Worm (Caenorhabditis elegans): Measurements from ENCODE around the gene ZK899.1.

ZK899.1 gene

DNA sequence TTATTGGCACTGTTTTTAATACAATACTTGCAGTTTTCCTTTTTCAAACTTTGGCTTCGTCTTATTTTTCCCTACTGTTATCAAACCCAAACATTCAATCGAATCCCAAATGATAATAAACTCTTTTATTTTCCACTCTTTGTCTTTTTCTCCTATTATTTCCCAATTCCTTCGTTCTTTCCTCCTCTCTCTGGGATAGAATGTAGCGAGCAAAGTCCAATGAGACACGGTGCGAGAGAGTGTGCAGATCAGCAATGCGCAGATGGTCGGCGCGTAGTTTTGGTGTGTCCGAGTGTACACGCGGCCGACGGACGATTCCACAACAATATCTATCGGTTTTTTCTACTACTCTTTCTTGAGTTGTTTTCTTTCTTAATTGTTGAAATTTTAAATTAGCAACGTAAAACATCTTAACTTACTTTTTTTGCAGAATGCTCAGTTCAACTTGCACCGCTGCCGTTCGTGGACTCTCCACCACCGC, 15.4 kb upstream of the ZK899.1 start, which contains the start of gene B0272.3:
Gene B0272.3, plus strand, starts transcription at position 431 of the 481 bp plus-strand sequence.
- no peak for TF ChIP-seq nhr-232 (tag; optimal IDR thresholded peaks at IDR 0.05)
- TF ChIP-seq elt-2 (tag; optimal IDR thresholded peaks at IDR 0.05): peak; percentile 37

ce11 chrX:9436843-9437312, 9.6 kb upstream of the ZK899.1 start, which contains the start of gene tbb-4:
Gene tbb-4 (minus strand): TSS chrX:9436893.
- no peak for TF ChIP-seq sdc-2 (tag; optimal IDR thresholded peaks at IDR 0.05)
- no peak for TF ChIP-seq pax-1 (tag; optimal IDR thresholded peaks at IDR 0.05)
- TF ChIP-seq nhr-11 (tag; optimal IDR thresholded peaks at IDR 0.05): no peak
- no peak for TF ChIP-seq C38D4.7 (GFP tag; optimal IDR thresholded peaks at IDR 0.05)
- TF ChIP-seq pqm-1 (tag; optimal IDR thresholded peaks at IDR 0.05): no peak
- TF ChIP-seq eyg-1 (tag; optimal IDR thresholded peaks at IDR 0.05): no peak
- no peak for TF ChIP-seq ceh-30 (tag; optimal IDR thresholded peaks at IDR 0.05)
- TF ChIP-seq ceh-45 (GFP tag; IDR thresholded peaks at IDR 0.05): no peak
- no peak for TF ChIP-seq ztf-16 (tag; optimal IDR thresholded peaks at IDR 0.05)
- no peak for TF ChIP-seq ceh-34 (tag; optimal IDR thresholded peaks at IDR 0.05)
- no peak for TF ChIP-seq ceh-31 (tag; optimal IDR thresholded peaks at IDR 0.05)
- no peak for TF ChIP-seq ceh-18 (tag; optimal IDR thresholded peaks at IDR 0.05)
- no peak for TF ChIP-seq gmeb-2 (tag; optimal IDR thresholded peaks at IDR 0.05)
- TF ChIP-seq ahr-1 (tag; optimal IDR thresholded peaks at IDR 0.05): no peak
- TF ChIP-seq hlh-13 (GFP tag; optimal IDR thresholded peaks at IDR 0.05): no peak

DNA sequence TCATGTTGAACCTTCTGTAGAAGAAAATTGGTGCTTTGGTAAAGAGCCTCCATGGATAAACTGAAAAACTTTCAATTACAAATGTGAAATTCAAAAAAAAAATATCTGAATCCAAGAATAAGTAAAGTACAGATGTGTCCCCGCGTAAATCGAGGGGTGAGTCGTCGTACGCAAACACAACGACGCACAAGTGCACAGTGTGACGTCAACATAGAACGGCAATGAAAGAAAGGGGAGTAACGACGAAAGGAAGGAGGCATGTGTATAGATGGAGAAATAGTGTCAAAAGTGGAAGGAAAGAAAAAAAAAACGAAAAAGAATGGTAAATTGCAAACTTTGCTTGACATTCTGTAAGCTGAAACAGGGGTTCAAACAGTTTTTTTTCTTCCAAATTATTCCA, 4.9 kb upstream of the ZK899.1 start, which contains the start of gene memb-1:
Gene memb-1, minus strand, starts transcription at position 60 of the 400 bp plus-strand sequence.
- TF ChIP-seq nhr-232 (tag; optimal IDR thresholded peaks at IDR 0.05) (no peak), ceh-30 (tag; optimal IDR thresholded peaks at IDR 0.05) (no peak), F13H6.1 (tag; optimal IDR thresholded peaks at IDR 0.05) (no peak), madf-2 (tag; optimal IDR thresholded peaks at IDR 0.05) (no peak), unc-55 (GFP tag; optimal IDR thresholded peaks at IDR 0.05) (no peak), elt-2 (tag; optimal IDR thresholded peaks at IDR 0.05) (peak; percentile 30), C08G9.2 (tag; optimal IDR thresholded peaks at IDR 0.05) (peak; percentile 47), ref-2 (tag; optimal IDR thresholded peaks at IDR 0.05) (peak; percentile 21), tbx-2 (tag; optimal IDR thresholded peaks at IDR 0.05) (peak; percentile 29), ceh-45 (GFP tag; IDR thresholded peaks at IDR 0.05) (no peak), sdc-2 (tag; optimal IDR thresholded peaks at IDR 0.05) (peak; percentile 67), lim-6 (tag; optimal IDR thresholded peaks at IDR 0.05) (no peak), hlh-6 (tag; optimal IDR thresholded peaks at IDR 0.05) (no peak), ets-4 (tag; optimal IDR thresholded peaks at IDR 0.05) (no peak), eyg-1 (tag; optimal IDR thresholded peaks at IDR 0.05) (no peak), ceh-31 (tag; optimal IDR thresholded peaks at IDR 0.05) (peak; percentile 63), pha-2 (tag; optimal IDR thresholded peaks at IDR 0.05) (no peak), T23F11.4 (GFP tag; optimal IDR thresholded peaks at IDR 0.05) (no peak), unc-86 (tag; optimal IDR thresholded peaks at IDR 0.05) (no peak), ceh-34 (tag; optimal IDR thresholded peaks at IDR 0.05) (peak; percentile 7), mec-3 (tag; optimal IDR thresholded peaks at IDR 0.05; ENCODE audit: borderline replicate concordance) (no peak), unc-42 (tag; optimal IDR thresholded peaks at IDR 0.05) (peak; percentile 42), syd-9 (tag; optimal IDR thresholded peaks at IDR 0.05) (no peak), sox-4 (tag; optimal IDR thresholded peaks at IDR 0.05) (no peak), ceh-14 (tag; optimal IDR thresholded peaks at IDR 0.05) (peak; percentile 2), fkh-10 (GFP tag; optimal IDR thresholded peaks at IDR 0.05) (no peak), lin-11 (tag; optimal IDR thresholded peaks at IDR 0.05) (no peak), ceh-22 (tag; optimal IDR thresholded peaks at IDR 0.05) (no peak), ceh-19 (GFP tag; optimal IDR thresholded peaks at IDR 0.05) (no peak)

- TF ChIP-seq pat-9 (tag; optimal IDR thresholded peaks at IDR 0.05) (no peak), unc-42 (tag; optimal IDR thresholded peaks at IDR 0.05) (peak; percentile 57), pros-1 (tag; optimal IDR thresholded peaks at IDR 0.05) (no peak)
Measured at ce11 chrX:9443871-9444270, 2.6 kb upstream of the ZK899.1 start.
